Worm (Caenorhabditis elegans) whole organism, L4 larva: Measurements from ENCODE around the gene C06E2.5.

Source experiments
- F10B5.3 ChIP-seq: sonication (generic microtip); optimal IDR thresholded peaks from 2 replicates; lab custom pipeline; 2016; ENCODE audit warnings: mild to moderate bottlenecking, missing genetic modification characterization, missing compliant biosample characterization
- F44E2.7 ChIP-seq: fragments of 200-800 bp; sonication (Bioruptor generic); IDR thresholded peaks from 2 replicates; pipeline ENCODE4 v2.1.2; 2022; ENCODE audit warnings: missing genetic modification characterization, missing compliant biosample characterization
- F49E8.2 ChIP-seq: sonication (generic microtip); optimal IDR thresholded peaks from 2 replicates; lab custom pipeline; 2016; ENCODE audit warnings: missing compliant biosample characterization, mild to moderate bottlenecking, missing genetic modification characterization, borderline replicate concordance
- R02D3.7 ChIP-seq: fragments of 150-350 bp; sonication (generic microtip); optimal IDR thresholded peaks from 3 replicates; lab custom pipeline; 2014; ENCODE audit warnings: missing biosample characterization, missing genetic modification characterization
- Y5F2A.4 ChIP-seq: fragments of 200-800 bp; sonication (Bioruptor generic); optimal IDR thresholded peaks from 2 replicates; lab custom pipeline; 2018; ENCODE audit warnings: mild to moderate bottlenecking, missing genetic modification characterization, missing compliant biosample characterization
- ZK337.2 ChIP-seq: fragments of 200-800 bp; sonication (Bioruptor generic); IDR thresholded peaks from 2 replicates; pipeline ENCODE4 v1.3.6; 2022; ENCODE audit warnings: missing genetic modification reagents, missing genetic modification characterization, missing compliant biosample characterization
- aha-1 ChIP-seq: fragments of 150-350 bp; peaks from one replicate; lab custom pipeline; 2014; ENCODE audit warnings: missing biosample characterization, missing genetic modification characterization
- ceh-32 ChIP-seq: sonication (generic microtip); optimal IDR thresholded peaks from 2 replicates; lab custom pipeline; 2016; ENCODE audit warnings: mild to moderate bottlenecking, missing genetic modification characterization, missing compliant biosample characterization; ENCODE audit not compliant: poor library complexity
- cey-2 ChIP-seq: sonication (generic microtip); optimal IDR thresholded peaks from 3 replicates; lab custom pipeline; 2017; ENCODE audit warnings: missing genetic modification characterization, mild to moderate bottlenecking, missing compliant biosample characterization, antibody characterized with exemption, borderline replicate concordance; ENCODE audit not compliant: insufficient read depth
- daf-16 ChIP-seq, 3 experiments: sonication (generic microtip); optimal IDR thresholded peaks; 2 replicates each; lab custom pipeline; 2016 to 2017; ENCODE audit warnings: missing genetic modification characterization in 3 of 3, missing genetic modification reagents in 3 of 3, mild to moderate bottlenecking in 2 of 3, missing compliant biosample characterization in 2 of 3, missing biosample characterization in 1 of 3, moderate library complexity in 1 of 3
- dmd-6 ChIP-seq: fragments of 200-800 bp; sonication (Bioruptor generic); IDR thresholded peaks from 2 replicates; pipeline ENCODE4 v1.3.6; 2022; ENCODE audit warnings: missing genetic modification reagents, missing genetic modification characterization, missing compliant biosample characterization
- dmd-8 ChIP-seq: fragments of 200-800 bp; sonication (Bioruptor generic); IDR thresholded peaks from 2 replicates; pipeline ENCODE4 v1.3.6; 2022; ENCODE audit warnings: missing genetic modification characterization, missing compliant biosample characterization
- duxl-1 ChIP-seq: sonication (generic microtip); optimal IDR thresholded peaks from 2 replicates; lab custom pipeline; 2016; ENCODE audit warnings: mild to moderate bottlenecking, missing genetic modification characterization, moderate library complexity, missing compliant biosample characterization; ENCODE audit not compliant: poor library complexity
- dve-1 ChIP-seq: sonication (generic microtip); optimal IDR thresholded peaks from 2 replicates; lab custom pipeline; 2017; ENCODE audit warnings: antibody characterized with exemption, mild to moderate bottlenecking, missing genetic modification characterization, missing compliant biosample characterization; ENCODE audit not compliant: insufficient read depth
- gei-8 ChIP-seq: fragments of 200-800 bp; sonication (Bioruptor generic); optimal IDR thresholded peaks from 2 replicates; lab custom pipeline; 2018; ENCODE audit warnings: mild to moderate bottlenecking, missing genetic modification characterization, missing compliant biosample characterization
- hif-1 ChIP-seq, 2 experiments: sonication (generic microtip); optimal IDR thresholded peaks; 2 replicates each; lab custom pipeline; 2016 to 2017; ENCODE audit warnings: missing compliant biosample characterization in 2 of 2, missing genetic modification characterization in 2 of 2, missing genetic modification reagents in 2 of 2, missing genotype in 2 of 2, mild to moderate bottlenecking in 1 of 2
- hlh-11 ChIP-seq: fragments of 200-800 bp; sonication (Bioruptor generic); optimal IDR thresholded peaks from 2 replicates; lab custom pipeline; 2018; ENCODE audit warnings: mild to moderate bottlenecking, missing genetic modification characterization, missing compliant biosample characterization
- hlh-30 ChIP-seq: sonication (generic microtip); optimal IDR thresholded peaks from 2 replicates; lab custom pipeline; 2017; ENCODE audit warnings: antibody characterized with exemption, mild to moderate bottlenecking, missing genetic modification characterization, missing compliant biosample characterization; ENCODE audit not compliant: insufficient read depth
- hmg-1.1 ChIP-seq: fragments of 200-800 bp; sonication (Bioruptor generic); IDR thresholded peaks from 2 replicates; pipeline ENCODE4 v1.3.6; 2022; ENCODE audit warnings: missing genetic modification reagents, missing genetic modification characterization, missing compliant biosample characterization
- jun-1 ChIP-seq: fragments of 150-350 bp; optimal IDR thresholded peaks from 2 replicates; lab custom pipeline; 2014; ENCODE audit warnings: missing biosample characterization, missing genetic modification reagents, missing genetic modification characterization
- lim-7 ChIP-seq: fragments of 200-800 bp; sonication (Bioruptor generic); IDR thresholded peaks from 2 replicates; pipeline ENCODE4 v1.3.6; 2022; ENCODE audit warnings: missing genetic modification characterization, missing compliant biosample characterization
- lin-1 ChIP-seq: fragments of 200-800 bp; sonication (Bioruptor generic); IDR thresholded peaks from 2 replicates; pipeline ENCODE4 v1.3.6; 2022; ENCODE audit warnings: missing genetic modification reagents, missing genetic modification characterization, missing compliant biosample characterization
- lin-15B ChIP-seq: fragments of 150-350 bp; sonication (generic microtip); optimal IDR thresholded peaks from 3 replicates; lab custom pipeline; 2014; ENCODE audit warnings: missing biosample characterization, missing genetic modification characterization
- lin-29 ChIP-seq: fragments of 200-800 bp; sonication (Bioruptor generic); IDR thresholded peaks from 2 replicates; pipeline ENCODE4 v1.3.6; 2022; ENCODE audit warnings: missing genetic modification reagents, missing genetic modification characterization, missing compliant biosample characterization
- lin-38 ChIP-seq: fragments of 200-800 bp; sonication (Bioruptor generic); IDR thresholded peaks from 2 replicates; pipeline ENCODE4 v1.3.6; 2022; ENCODE audit warnings: missing genetic modification reagents, missing genetic modification characterization, missing compliant biosample characterization
- mdl-1 ChIP-seq, 2 experiments: fragments of 150-350 bp in 1 of 2; sonication (generic microtip) in 1 of 2; optimal IDR thresholded peaks; 2 replicates each; lab custom pipeline; 2014 to 2017; ENCODE audit warnings: missing biosample characterization in 2 of 2, missing genetic modification characterization in 2 of 2
- mes-2 ChIP-seq: sonication (generic microtip); optimal IDR thresholded peaks from 2 replicates; lab custom pipeline; 2016; ENCODE audit warnings: missing genotype, mild to moderate bottlenecking, missing genetic modification characterization, missing compliant biosample characterization; ENCODE audit not compliant: poor library complexity, severe bottlenecking
- mxl-3 ChIP-seq: fragments of 200-800 bp; sonication (Bioruptor generic); optimal IDR thresholded peaks from 2 replicates; lab custom pipeline; 2018; ENCODE audit warnings: mild to moderate bottlenecking, missing genetic modification characterization, missing compliant biosample characterization
- nhr-102 ChIP-seq: sonication (generic microtip); optimal IDR thresholded peaks from 2 replicates; lab custom pipeline; 2016; ENCODE audit warnings: mild to moderate bottlenecking, missing genetic modification characterization, moderate library complexity, missing compliant biosample characterization
- nhr-11 ChIP-seq: fragments of 150-350 bp; optimal IDR thresholded peaks from 2 replicates; lab custom pipeline; 2014; ENCODE audit warnings: missing biosample characterization, missing genetic modification characterization
- nhr-237 ChIP-seq: sonication (generic microtip); optimal IDR thresholded peaks from 2 replicates; lab custom pipeline; 2017; ENCODE audit warnings: missing biosample characterization, missing genetic modification characterization
- nhr-41 ChIP-seq: fragments of 200-800 bp; sonication (Bioruptor generic); IDR thresholded peaks from 2 replicates; pipeline ENCODE4 v1.3.6; 2022; ENCODE audit warnings: missing genetic modification reagents, missing genetic modification characterization, missing compliant biosample characterization
- nhr-6 ChIP-seq: fragments of 150-350 bp; optimal IDR thresholded peaks from 2 replicates; lab custom pipeline; 2014; ENCODE audit warnings: missing biosample characterization, missing genetic modification characterization
- nhr-76 ChIP-seq: fragments of 150-350 bp; optimal IDR thresholded peaks from 2 replicates; lab custom pipeline; 2014; ENCODE audit warnings: missing biosample characterization, missing genetic modification characterization
- pha-4 ChIP-seq, 2 experiments: fragments of 150-350 bp in 1 of 2; fragments of 200-800 bp in 1 of 2; sonication (Bioruptor generic) in 1 of 2; IDR thresholded peaks in 1 of 2; optimal IDR thresholded peaks in 1 of 2; 2 replicates each; pipeline versions ENCODE4 v1.3.6 to Lab custom; 2014 to 2022; ENCODE audit warnings: missing genetic modification characterization in 2 of 2, missing genetic modification reagents in 2 of 2, missing biosample characterization in 1 of 2, missing compliant biosample characterization in 1 of 2
- php-3 ChIP-seq: fragments of 200-800 bp; sonication (Bioruptor generic); IDR thresholded peaks from 2 replicates; pipeline ENCODE4 v1.3.6; 2022; ENCODE audit warnings: missing genetic modification reagents, missing genetic modification characterization, missing compliant biosample characterization
- rbr-2 ChIP-seq: sonication (generic microtip); optimal IDR thresholded peaks from 2 replicates; lab custom pipeline; 2016; ENCODE audit warnings: missing genotype, missing genetic modification characterization, missing compliant biosample characterization
- saeg-2 ChIP-seq: fragments of 200-800 bp; sonication (Bioruptor generic); IDR thresholded peaks from 2 replicates; pipeline ENCODE4 v1.3.6; 2022; ENCODE audit warnings: missing genetic modification reagents, missing genetic modification characterization, missing compliant biosample characterization
- sdz-12 ChIP-seq: fragments of 200-800 bp; sonication (Bioruptor generic); optimal IDR thresholded peaks from 2 replicates; lab custom pipeline; 2018; ENCODE audit warnings: mild to moderate bottlenecking, missing genetic modification characterization, missing compliant biosample characterization
- set-16 ChIP-seq: fragments of 200-800 bp; sonication (Bioruptor generic); IDR thresholded peaks from 2 replicates; pipeline ENCODE4 v1.3.6; 2022; ENCODE audit warnings: missing genetic modification reagents, missing genetic modification characterization, missing compliant biosample characterization
- spr-1 ChIP-seq: sonication (generic microtip); optimal IDR thresholded peaks from 2 replicates; lab custom pipeline; 2016; ENCODE audit warnings: mild to moderate bottlenecking, missing genetic modification characterization, missing compliant biosample characterization
- unc-130 ChIP-seq: sonication (generic microtip); optimal IDR thresholded peaks from 2 replicates; lab custom pipeline; 2016; ENCODE audit warnings: missing genetic modification reagents, missing genetic modification characterization, missing compliant biosample characterization
- unc-39 ChIP-seq: sonication (generic microtip); optimal IDR thresholded peaks from 2 replicates; lab custom pipeline; 2017; ENCODE audit warnings: missing biosample characterization, missing genetic modification characterization
- unc-62 ChIP-seq, 3 experiments: fragments of 150-350 bp in 1 of 3; sonication (generic microtip); optimal IDR thresholded peaks in 2 of 3; peaks in 1 of 3; 1 replicate in 1 of 3; 2 replicates in 2 of 3; lab custom pipeline; 2014 to 2017; ENCODE audit warnings: missing biosample characterization in 3 of 3, missing genetic modification characterization in 3 of 3, missing genetic modification reagents in 3 of 3, missing genotype in 1 of 3
- zip-11 ChIP-seq: fragments of 200-800 bp; sonication (Bioruptor generic); IDR thresholded peaks from 2 replicates; pipeline ENCODE4 v1.3.6; 2022; ENCODE audit warnings: missing genetic modification characterization, missing compliant biosample characterization
- ztf-11 ChIP-seq: fragments of 150-350 bp; optimal IDR thresholded peaks from 2 replicates; lab custom pipeline; 2014; ENCODE audit warnings: missing biosample characterization, missing genetic modification characterization

The C06E2.5 gene

ce11 chrX:8820643-8821042 is 37.1 kb downstream of the C06E2.5 start (continued):
- TF ChIP-seq lim-7 (no peak), aha-1 (tag; lab: Kevin White, UChicago) (peak; percentile 40), jun-1 (no peak), hlh-30 (tag; lab: Kevin White, UChicago) (no peak), zip-11 (GFP tag; lab: Robert Waterston, UW) (no peak), mxl-3 (no peak)
- TF ChIP-seq, all 104 proteins: peak for 9

ce11 chrX:8819815-8820415 is 37.8 kb downstream of the C06E2.5 start:
- no peak for TF ChIP-seq nhr-11 (tag; lab: Kevin White, UChicago)
- no peak for TF ChIP-seq F49E8.2
- TF ChIP-seq saeg-2, result no peak
- TF ChIP-seq spr-1, result peak; percentile 4
- TF ChIP-seq dmd-6, result peak; percentile 40; the same call in 1 of the 2 replicates
- TF ChIP-seq pha-4 (GFP tag; IDR thresholded peaks at IDR 0.05; lab: Robert Waterston, UW), result peak; percentile 70; the same call in 1 of the 2 replicates
- TF ChIP-seq pha-4 (tag; optimal IDR thresholded peaks at IDR 0.05; lab: Kevin White, UChicago), result no peak
- no peak for TF ChIP-seq Y5F2A.4 (GFP tag; lab: Kevin White, UChicago)
- no peak for TF ChIP-seq hmg-1.1 (GFP tag; lab: Robert Waterston, UW)
- TF ChIP-seq ztf-11 (tag; lab: Kevin White, UChicago), result no peak
- peak; percentile 69; the same call in 1 of the 2 replicates for TF ChIP-seq php-3 (GFP tag; lab: Robert Waterston, UW)
- TF ChIP-seq dve-1 (tag; lab: Kevin White, UChicago), result no peak
- TF ChIP-seq unc-39 (tag; lab: Kevin White, UChicago), result no peak
- no peak for TF ChIP-seq ZK337.2 (GFP tag; lab: Robert Waterston, UW)
- peak; percentile 53; the same call in 1 of the 2 replicates for TF ChIP-seq lin-1 (GFP tag; lab: Robert Waterston, UW)
- TF ChIP-seq lim-7, result peak; percentile 66; the same call in 1 of the 2 replicates
- no peak for TF ChIP-seq lin-15B (tag; lab: Kevin White, UChicago)
- TF ChIP-seq nhr-102, result peak; percentile 28
- no peak for TF ChIP-seq gei-8
- peak in 1 of 2 experiments; percentile 19 for TF ChIP-seq mdl-1 (tag; optimal IDR thresholded peaks at IDR 0.05; lab: Kevin White, UChicago)
- TF ChIP-seq F10B5.3 (tag; lab: Kevin White, UChicago), result no peak
- TF ChIP-seq ceh-32 (tag; lab: Kevin White, UChicago), result no peak
- TF ChIP-seq dmd-8 (GFP tag; lab: Robert Waterston, UW), result no peak
- TF ChIP-seq nhr-41, result 0 out of 2 replicates have a peak, but pooled peaks have one; percentile 23
- peak; percentile 27 for TF ChIP-seq unc-130 (GFP tag; lab: Kevin White, UChicago)
- no peak for TF ChIP-seq set-16 (GFP tag; lab: Robert Waterston, UW)
- TF ChIP-seq nhr-6 (tag; lab: Kevin White, UChicago), result no peak
- peak in 1 of 2 experiments; percentile 11 for TF ChIP-seq unc-62 (GFP tag; optimal IDR thresholded peaks at IDR 0.05 in 1 of 2; lab: Kevin White, UChicago)
- no peak for TF ChIP-seq unc-62 (tag; optimal IDR thresholded peaks at IDR 0.05; lab: Kevin White, UChicago)
- TF ChIP-seq hlh-11 (tag; lab: Kevin White, UChicago), result peak; percentile 17
- no peak for TF ChIP-seq hif-1 (tag; optimal IDR thresholded peaks at IDR 0.05; lab: Kevin White, UChicago)
- TF ChIP-seq F44E2.7 (GFP tag; lab: Robert Waterston, UW), result no peak
- TF ChIP-seq lin-38 (GFP tag; lab: Robert Waterston, UW), result peak; percentile 71
- peak; percentile 0 for TF ChIP-seq rbr-2
- no peak for TF ChIP-seq nhr-76 (tag; lab: Kevin White, UChicago)
- TF ChIP-seq mes-2 (tag; lab: Kevin White, UChicago), result peak; percentile 41
- TF ChIP-seq nhr-237 (tag; lab: Kevin White, UChicago), result no peak
- TF ChIP-seq daf-16 (GFP tag; optimal IDR thresholded peaks at IDR 0.05; lab: Kevin White, UChicago), result peak; percentile 10 to 29
- peak; percentile 31 for TF ChIP-seq daf-16 (tag; optimal IDR thresholded peaks at IDR 0.05; lab: Kevin White, UChicago)
- TF ChIP-seq R02D3.7 (tag; lab: Kevin White, UChicago), result no peak
- TF ChIP-seq lin-29 (GFP tag; lab: Robert Waterston, UW), result no peak
- TF ChIP-seq sdz-12, result no peak
- TF ChIP-seq cey-2 (tag; lab: Kevin White, UChicago), result no peak
- peak; percentile 50 for TF ChIP-seq duxl-1 (tag; lab: Kevin White, UChicago)
